Fruit fly (Drosophila melanogaster) whole organism, embryonic: ENCODE results near the gene Glyat.

Experiments
- Atf-2 ChIP-seq: fragments of 200-800 bp; sonication (Bioruptor generic); optimal IDR thresholded peaks from 2 replicates; lab custom pipeline; 2016; ENCODE audit warnings: missing biosample characterization, missing genetic modification characterization
- Bdp1 ChIP-seq: fragments of 200-800 bp; sonication (Bioruptor generic); optimal IDR thresholded peaks from 3 replicates; lab custom pipeline; 2016; ENCODE audit warnings: missing biosample characterization, missing genetic modification characterization
- CG10321 ChIP-seq: fragments of 200-800 bp; sonication (Bioruptor generic); IDR thresholded peaks from 2 replicates; pipeline ENCODE4 v1.3.6; 2022; ENCODE audit warnings: missing biosample characterization, missing genetic modification characterization
- CG10565 ChIP-seq: fragments of 200-800 bp; sonication (Bioruptor generic); optimal IDR thresholded peaks from 3 replicates; lab custom pipeline; 2016; ENCODE audit warnings: missing biosample characterization, mild to moderate bottlenecking, missing genetic modification characterization
- CG10654 ChIP-seq: fragments of 200-800 bp; sonication (Bioruptor generic); optimal IDR thresholded peaks from 2 replicates; lab custom pipeline; 2016; ENCODE audit warnings: missing biosample characterization, missing genetic modification characterization
- CG11093 ChIP-seq: fragments of 200-800 bp; sonication (Bioruptor generic); IDR thresholded peaks from 3 replicates; pipeline ENCODE4 v1.3.6; 2022; ENCODE audit warnings: missing biosample characterization, missing genetic modification characterization
- CG11456 ChIP-seq: fragments of 200-800 bp; sonication (Bioruptor generic); IDR thresholded peaks from 3 replicates; pipeline ENCODE4 v1.3.6; 2022; ENCODE audit warnings: missing biosample characterization, missing genetic modification characterization
- CG14014 ChIP-seq: fragments of 200-800 bp; sonication (Bioruptor generic); IDR thresholded peaks from 2 replicates; pipeline ENCODE4 v1.3.6; 2022; ENCODE audit warnings: missing biosample characterization, missing genetic modification characterization
- CG14710 ChIP-seq: fragments of 200-800 bp; sonication (Bioruptor generic); optimal IDR thresholded peaks from 3 replicates; lab custom pipeline; 2019; ENCODE audit warnings: missing biosample characterization, mild to moderate bottlenecking, missing genetic modification characterization, moderate library complexity
- CG1529 ChIP-seq: fragments of 200-800 bp; sonication (Bioruptor generic); optimal IDR thresholded peaks from 3 replicates; lab custom pipeline; 2018; ENCODE audit warnings: missing biosample characterization, missing genetic modification characterization
- CG15479 ChIP-seq: fragments of 200-800 bp; sonication (Bioruptor generic); optimal IDR thresholded peaks from 3 replicates; lab custom pipeline; 2019; ENCODE audit warnings: missing biosample characterization, mild to moderate bottlenecking, missing genetic modification characterization, moderate library complexity
- CG17186 ChIP-seq: fragments of 200-800 bp; sonication (Bioruptor generic); optimal IDR thresholded peaks from 3 replicates; lab custom pipeline; 2017; ENCODE audit warnings: missing biosample characterization, missing genetic modification reagents, missing genetic modification characterization
- CG17912 ChIP-seq: fragments of 200-800 bp; sonication (Bioruptor generic); optimal IDR thresholded peaks from 2 replicates; lab custom pipeline; 2018; ENCODE audit warnings: missing biosample characterization, mild to moderate bottlenecking, missing genetic modification characterization
- CG2202 ChIP-seq: fragments of 200-800 bp; sonication (Bioruptor generic); optimal IDR thresholded peaks from 2 replicates; lab custom pipeline; 2018; ENCODE audit warnings: missing biosample characterization, mild to moderate bottlenecking, missing genetic modification characterization
- CG30020 ChIP-seq: fragments of 200-800 bp; optimal IDR thresholded peaks from 2 replicates; lab custom pipeline; 2019; ENCODE audit warnings: missing biosample characterization, mild to moderate bottlenecking, missing genetic modification characterization, moderate library complexity
- CG32772 ChIP-seq: fragments of 200-800 bp; sonication (Bioruptor generic); IDR thresholded peaks from 2 replicates; pipeline ENCODE4 v1.3.6; 2022; ENCODE audit warnings: missing biosample characterization, missing genetic modification characterization
- CG4282 ChIP-seq: fragments of 200-800 bp; sonication (Bioruptor generic); optimal IDR thresholded peaks from 2 replicates; lab custom pipeline; 2016; ENCODE audit warnings: missing biosample characterization, missing genetic modification characterization
- CG6813 ChIP-seq: fragments of 200-800 bp; sonication (Bioruptor generic); optimal IDR thresholded peaks from 2 replicates; lab custom pipeline; 2017; ENCODE audit warnings: missing biosample characterization, missing genetic modification characterization, mild to moderate bottlenecking, moderate library complexity, missing genetic modification reagents
- CG7271 ChIP-seq: fragments of 200-800 bp; sonication (Bioruptor generic); optimal IDR thresholded peaks from 2 replicates; lab custom pipeline; 2018; ENCODE audit warnings: missing biosample characterization, mild to moderate bottlenecking, missing genetic modification characterization, moderate library complexity
- CG9215 ChIP-seq: fragments of 200-800 bp; sonication (Bioruptor generic); IDR thresholded peaks from 2 replicates; pipeline ENCODE4 v1.3.6; 2022; ENCODE audit warnings: missing biosample characterization, missing genetic modification characterization
- CG9817 ChIP-seq: fragments of 200-800 bp; sonication (Bioruptor generic); optimal IDR thresholded peaks from 2 replicates; lab custom pipeline; 2018; ENCODE audit warnings: missing biosample characterization, mild to moderate bottlenecking, missing genetic modification characterization, moderate library complexity
- CrebB ChIP-seq: fragments of 200-800 bp; sonication (Bioruptor generic); optimal IDR thresholded peaks from 3 replicates; lab custom pipeline; 2018; ENCODE audit warnings: missing biosample characterization, mild to moderate bottlenecking, missing genetic modification characterization
- Fer3 ChIP-seq: fragments of 200-800 bp; sonication (Bioruptor generic); optimal IDR thresholded peaks from 2 replicates; lab custom pipeline; 2018; ENCODE audit warnings: missing biosample characterization, mild to moderate bottlenecking, missing genetic modification characterization, moderate library complexity
- H15 ChIP-seq: fragments of 200-800 bp; sonication (Bioruptor generic); IDR thresholded peaks from 3 replicates; pipeline ENCODE4 v1.3.6; 2022; ENCODE audit warnings: missing biosample characterization, missing genetic modification characterization
- HmgZ ChIP-seq: fragments of 200-800 bp; sonication (Bioruptor generic); optimal IDR thresholded peaks from 2 replicates; lab custom pipeline; 2018; ENCODE audit warnings: missing biosample characterization, mild to moderate bottlenecking, missing genetic modification characterization
- Hsf ChIP-seq: fragments of 200-800 bp; sonication (Bioruptor generic); optimal IDR thresholded peaks from 3 replicates; lab custom pipeline; 2016; ENCODE audit warnings: missing biosample characterization, missing genetic modification characterization
- MESR4 ChIP-seq: fragments of 200-800 bp; sonication (Bioruptor generic); optimal IDR thresholded peaks from 2 replicates; lab custom pipeline; 2018; ENCODE audit warnings: missing biosample characterization, mild to moderate bottlenecking, missing genetic modification characterization, moderate library complexity
- NC2α ChIP-seq: fragments of 200-800 bp; sonication (Bioruptor generic); optimal IDR thresholded peaks from 2 replicates; lab custom pipeline; 2016; ENCODE audit warnings: missing biosample characterization, missing genetic modification characterization
- Sin3A ChIP-seq: fragments of >200 bp; optimal IDR thresholded peaks from 2 replicates; lab custom pipeline; 2018
- Sox100B ChIP-seq: fragments of 200-800 bp; sonication (Bioruptor generic); optimal IDR thresholded peaks from 3 replicates; lab custom pipeline; 2018; ENCODE audit warnings: missing biosample characterization, mild to moderate bottlenecking, missing genetic modification characterization
- al ChIP-seq: fragments of 200-800 bp; sonication (Bioruptor generic); IDR thresholded peaks from 2 replicates; pipeline ENCODE4 v1.3.6; 2022; ENCODE audit warnings: missing biosample characterization, missing genetic modification characterization
- amos ChIP-seq: fragments of 200-800 bp; sonication (Bioruptor generic); IDR thresholded peaks from 2 replicates; pipeline ENCODE4 v1.3.6; 2022; ENCODE audit warnings: missing biosample characterization, missing genetic modification characterization; ENCODE audit not compliant: partially characterized antibody
- chm ChIP-seq: fragments of 200-800 bp; sonication (Bioruptor generic); IDR thresholded peaks from 2 replicates; pipeline ENCODE4 v1.3.6; 2022; ENCODE audit warnings: missing biosample characterization, missing genetic modification characterization
- dmrt99B ChIP-seq: fragments of 200-800 bp; sonication (Bioruptor generic); optimal IDR thresholded peaks from 2 replicates; lab custom pipeline; 2018; ENCODE audit warnings: missing biosample characterization, mild to moderate bottlenecking, missing genetic modification characterization, moderate library complexity
- emc ChIP-seq: fragments of 200-800 bp; sonication (Bioruptor generic); optimal IDR thresholded peaks from 2 replicates; lab custom pipeline; 2016; ENCODE audit warnings: missing biosample characterization, missing genetic modification characterization
- ems ChIP-seq: fragments of 200-800 bp; sonication (Bioruptor generic); optimal IDR thresholded peaks from 3 replicates; lab custom pipeline; 2016; ENCODE audit warnings: missing biosample characterization, missing genetic modification characterization
- gsb ChIP-seq: fragments of 200-800 bp; sonication (Bioruptor generic); IDR thresholded peaks from 2 replicates; pipeline ENCODE4 v1.3.6; 2022; ENCODE audit warnings: missing biosample characterization, missing genetic modification characterization
- hbn ChIP-seq: fragments of 200-800 bp; sonication (Bioruptor generic); IDR thresholded peaks from 2 replicates; pipeline ENCODE4 v1.3.6; 2022; ENCODE audit warnings: missing biosample characterization, missing genetic modification characterization; ENCODE audit not compliant: partially characterized antibody
- hth ChIP-seq: fragments of >200 bp; optimal IDR thresholded peaks from 2 replicates; lab custom pipeline; 2017; ENCODE audit warnings: inconsistent platforms
- mam ChIP-seq: fragments of 200-800 bp; sonication (Bioruptor generic); optimal IDR thresholded peaks from 3 replicates; lab custom pipeline; 2016; ENCODE audit warnings: missing biosample characterization, missing genetic modification characterization
- otp ChIP-seq: fragments of 200-800 bp; sonication (Bioruptor generic); IDR thresholded peaks from 3 replicates; pipeline ENCODE4, ENCODE4 v1.3.6; 2022; ENCODE audit warnings: missing biosample characterization, missing genetic modification characterization
- pb ChIP-seq: fragments of 200-800 bp; sonication (Bioruptor generic); optimal IDR thresholded peaks from 3 replicates; lab custom pipeline; 2016; ENCODE audit warnings: missing biosample characterization, missing genetic modification characterization
- phol ChIP-seq: fragments of 200-800 bp; sonication (Bioruptor generic); optimal IDR thresholded peaks from 3 replicates; lab custom pipeline; 2018; ENCODE audit warnings: missing biosample characterization, mild to moderate bottlenecking, missing genetic modification characterization, moderate library complexity
- ranshi ChIP-seq: fragments of 200-800 bp; sonication (Bioruptor generic); IDR thresholded peaks from 2 replicates; pipeline ENCODE4 v1.3.6; 2022; ENCODE audit warnings: missing biosample characterization, missing genetic modification characterization
- repo ChIP-seq: fragments of 200-800 bp; sonication (Bioruptor generic); optimal IDR thresholded peaks from 2 replicates; lab custom pipeline; 2016; ENCODE audit warnings: missing biosample characterization, missing genetic modification characterization
- schlank ChIP-seq: fragments of 200-800 bp; sonication (Bioruptor generic); optimal IDR thresholded peaks from 2 replicates; lab custom pipeline; 2018; ENCODE audit warnings: missing biosample characterization, mild to moderate bottlenecking, missing genetic modification characterization
- sens ChIP-seq: fragments of 200-800 bp; sonication (Bioruptor generic); peaks from one replicate; lab custom pipeline; 2016; ENCODE audit warnings: missing biosample characterization, missing genetic modification characterization
- sug ChIP-seq: fragments of 200-800 bp; optimal IDR thresholded peaks from 2 replicates; lab custom pipeline; 2019; ENCODE audit warnings: missing biosample characterization, mild to moderate bottlenecking, missing genetic modification characterization, moderate library complexity
- wdn ChIP-seq: fragments of 200-800 bp; sonication (Bioruptor generic); IDR thresholded peaks from 2 replicates; pipeline ENCODE4 v1.3.6; 2022; ENCODE audit warnings: missing biosample characterization, missing genetic modification characterization

The Glyat gene

DNA sequence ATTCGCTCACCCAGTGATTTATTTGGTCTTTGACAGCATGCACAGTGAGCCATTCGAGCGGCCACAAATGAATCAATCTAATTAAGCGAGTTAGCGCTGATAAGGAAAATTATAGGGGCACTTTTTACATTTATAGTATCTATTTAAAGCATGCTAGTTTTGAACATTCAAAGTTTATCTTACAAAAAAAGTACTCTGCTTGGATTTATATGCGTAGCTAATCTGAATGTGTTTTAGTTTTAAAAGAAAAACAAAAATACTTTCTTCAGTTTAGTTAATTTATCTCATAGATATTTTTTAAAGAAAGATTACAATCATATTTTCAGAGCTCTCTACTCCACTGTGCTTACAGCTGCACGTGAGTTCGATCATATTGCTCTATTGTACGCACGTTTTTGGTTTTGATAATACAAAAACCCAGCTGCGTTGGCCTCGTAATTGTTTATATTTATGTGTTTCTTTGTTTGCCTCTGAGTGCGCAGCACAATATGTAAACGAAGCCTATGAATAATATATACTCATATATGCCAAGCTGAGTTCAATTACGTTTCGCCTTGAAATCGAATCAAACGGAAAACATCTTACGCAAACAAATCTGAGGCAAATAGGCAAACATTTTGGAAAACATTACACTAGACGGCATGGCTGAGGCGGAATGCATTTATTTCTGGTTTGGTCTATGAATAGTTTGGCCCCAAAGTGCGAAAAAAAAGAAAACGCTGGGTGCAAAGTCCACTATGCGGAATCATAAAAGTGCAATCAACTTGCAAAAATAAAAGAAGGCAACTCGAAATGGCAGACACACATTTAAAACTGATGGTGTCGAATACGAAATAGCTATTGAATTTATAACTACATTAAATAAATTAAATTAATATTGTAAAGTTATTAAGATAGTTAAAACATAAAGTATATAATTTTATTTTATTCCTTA is 8.5 kb downstream of the Glyat start:
- TF ChIP-seq Bdp1 (GFP tag; lab: Kevin White, UChicago) = peak; percentile 81
- peak; percentile 76; the same call in 1 of the 2 replicates for TF ChIP-seq ranshi (GFP tag; lab: Robert Waterston, UW)
- peak; percentile 83 for TF ChIP-seq CG1529 (GFP tag; lab: Kevin White, UChicago)
- peak; percentile 50; the same call in 1 of the 2 replicates for TF ChIP-seq CG10321 (GFP tag; lab: Robert Waterston, UW)
- peak; percentile 85 for TF ChIP-seq sug
- peak; percentile 93 for TF ChIP-seq Sox100B (GFP tag; lab: Kevin White, UChicago)
- peak; percentile 90 for TF ChIP-seq ems (GFP tag; lab: Kevin White, UChicago)
- peak; percentile 82 for TF ChIP-seq gsb (GFP tag; lab: Robert Waterston, UW)
- TF ChIP-seq phol = peak; percentile 90
- no peak for TF ChIP-seq MESR4 (GFP tag; lab: Kevin White, UChicago)
- peak; percentile 42 for TF ChIP-seq CG4282 (GFP tag; lab: Kevin White, UChicago)
- peak; percentile 73 for TF ChIP-seq Fer3 (tag; lab: Kevin White, UChicago)
- no peak for TF ChIP-seq CG15479 (GFP tag; lab: Kevin White, UChicago)
- no peak for TF ChIP-seq hbn (GFP tag; lab: Robert Waterston, UW)
- TF ChIP-seq CG9817 = peak; percentile 79
- TF ChIP-seq NC2α (GFP tag; lab: Kevin White, UChicago) = peak; percentile 54
- TF ChIP-seq CG9215 (GFP tag; lab: Robert Waterston, UW) = peak; percentile 81
- peak; percentile 48 for TF ChIP-seq schlank (tag; lab: Kevin White, UChicago)
- TF ChIP-seq repo (GFP tag; lab: Kevin White, UChicago) = peak; percentile 69
- TF ChIP-seq CG11093 (GFP tag; lab: Robert Waterston, UW) = peak; percentile 80; the same call in 2 of the 3 replicates
- TF ChIP-seq emc = peak; percentile 55
- TF ChIP-seq CG7271 (tag; lab: Kevin White, UChicago) = no peak
- TF ChIP-seq CG14710 (tag; lab: Kevin White, UChicago) = peak; percentile 87
- peak; percentile 58 for TF ChIP-seq CG30020 (tag; lab: Kevin White, UChicago)
- TF ChIP-seq dmrt99B (tag; lab: Kevin White, UChicago) = peak; percentile 93
- TF ChIP-seq Sin3A (lab: Kevin White, UChicago) = no peak
- peak; percentile 78; the same call in 1 of the 2 replicates for TF ChIP-seq chm (GFP tag; lab: Robert Waterston, UW)
- no peak for TF ChIP-seq CG17186 (GFP tag; lab: Kevin White, UChicago)
- TF ChIP-seq CG2202 (tag; lab: Kevin White, UChicago) = peak; percentile 56
- peak; percentile 63 for TF ChIP-seq pb (GFP tag; lab: Kevin White, UChicago)
- TF ChIP-seq sens (GFP tag; lab: Kevin White, UChicago) = peak; percentile 95
- peak; percentile 74; the same call in 1 of the 2 replicates for TF ChIP-seq al (GFP tag; lab: Robert Waterston, UW)
- TF ChIP-seq amos (GFP tag; lab: Robert Waterston, UW) = no peak
- peak; percentile 83 for TF ChIP-seq Hsf (GFP tag; lab: Kevin White, UChicago)
- TF ChIP-seq CrebB (tag; lab: Kevin White, UChicago) = peak; percentile 17
- TF ChIP-seq hth (lab: Kevin White, UChicago) = no peak
- TF ChIP-seq otp (GFP tag; lab: Robert Waterston, UW) = peak; percentile 74; the same call in 2 of the 3 replicates
- TF ChIP-seq CG10565 (GFP tag; lab: Kevin White, UChicago) = peak; percentile 39
- TF ChIP-seq CG11456 (GFP tag; lab: Robert Waterston, UW) = peak; percentile 77
- peak; percentile 82 for TF ChIP-seq HmgZ (tag; lab: Kevin White, UChicago)
- TF ChIP-seq CG17912 (GFP tag; lab: Kevin White, UChicago) = no peak
- TF ChIP-seq Atf-2 (GFP tag; lab: Kevin White, UChicago) = peak; percentile 90
- TF ChIP-seq CG14014 (GFP tag; lab: Robert Waterston, UW) = peak; percentile 78
- peak; percentile 79 for TF ChIP-seq wdn
- TF ChIP-seq CG6813 (GFP tag; lab: Kevin White, UChicago) = peak; percentile 73
- TF ChIP-seq H15 (GFP tag; lab: Robert Waterston, UW) = peak; percentile 77
- TF ChIP-seq mam = peak; percentile 74
- TF ChIP-seq CG10654 (GFP tag; lab: Kevin White, UChicago) = peak; percentile 73
- TF ChIP-seq CG32772 (GFP tag; lab: Robert Waterston, UW) = peak; percentile 66
